Worm (Caenorhabditis elegans) whole organism, young adult: Measurements from ENCODE around the gene daf-5.

Source experiments
- aptf-2 ChIP-seq: fragments of 200-800 bp; sonication (Bioruptor generic); conservative IDR thresholded peaks from 2 replicates; pipeline ENCODE4 v1.3.6; 2022; ENCODE audit warnings: missing genetic modification reagents, missing genetic modification characterization, missing compliant biosample characterization
- rpc-1 ChIP-seq, 2 experiments: fragments of 150-350 bp in 1 of 2; sonication (generic microtip) in 1 of 2; optimal IDR thresholded peaks; 2 replicates each; lab custom pipeline; 2014 to 2018; ENCODE audit warnings: missing biosample characterization in 1 of 2, missing genetic modification characterization in 1 of 2, missing genetic modification reagents in 1 of 2, missing genotype in 1 of 2
- tbx-9 ChIP-seq: sonication (generic microtip); optimal IDR thresholded peaks from 2 replicates; lab custom pipeline; 2016; ENCODE audit warnings: borderline replicate concordance, missing genetic modification characterization, inconsistent platforms, missing compliant biosample characterization
- unc-130 ChIP-seq: sonication (generic microtip); optimal IDR thresholded peaks from 2 replicates; lab custom pipeline; 2016; ENCODE audit warnings: missing genetic modification reagents, missing genetic modification characterization, missing compliant biosample characterization

ce11 chrII:14037484-14038303, 14.4 kb downstream of the daf-5 start:
- TF ChIP-seq tbx-9 (no peak), rpc-1 (optimal IDR thresholded peaks at IDR 0.05; lab: Kevin White, UChicago) (no peak), rpc-1 (tag; optimal IDR thresholded peaks at IDR 0.05; lab: Kevin White, UChicago) (no peak), aptf-2 (GFP tag; lab: Robert Waterston, UW) (no peak), unc-130 (GFP tag; lab: Kevin White, UChicago) (no peak)
